Worm (Caenorhabditis elegans): ENCODE results near the gene mltn-7.
A peak's percentile ranks its signal among the peaks of the same experiment; 100 is the strongest.

The mltn-7 gene

ce11 chrV:333713-334112, 36.4 kb upstream of the mltn-7 start:
- peak; percentile 45; the same call in 1 of the 2 replicates for TF ChIP-seq nfyb-1 (GFP tag; IDR thresholded peaks at IDR 0.05)
- peak; percentile 81 for TF ChIP-seq ets-4 (GFP tag; optimal IDR thresholded peaks at IDR 0.05)
- TF ChIP-seq snpc-1.1 (tag; optimal IDR thresholded peaks at IDR 0.05; ENCODE audit: insufficient read depth) = no peak
- TF ChIP-seq pha-4 (tag; optimal IDR thresholded peaks at IDR 0.05) = peak; percentile 30
- TF ChIP-seq atf-7 (tag; optimal IDR thresholded peaks at IDR 0.05) = peak; percentile 77
- TF ChIP-seq nhr-80 (tag; optimal IDR thresholded peaks at IDR 0.05) = peak; percentile 89
- TF ChIP-seq egrh-3 (GFP tag; IDR thresholded peaks at IDR 0.05) = no peak
- TF ChIP-seq snpc-4 (GFP tag; optimal IDR thresholded peaks at IDR 0.05) = no peak
- TF ChIP-seq snpc-4 (tag; optimal IDR thresholded peaks at IDR 0.05) = peak; percentile 26 to 86 (median 57)
- peak; percentile 8 for TF ChIP-seq nhr-90 (tag; optimal IDR thresholded peaks at IDR 0.05)
- no peak for TF ChIP-seq Y79H2A.3 (GFP tag; conservative IDR thresholded peaks at IDR 0.05)
- TF ChIP-seq unc-62 (GFP tag; optimal IDR thresholded peaks at IDR 0.05) = peak; percentile 49
- no peak for TF ChIP-seq cebp-1 (GFP tag; IDR thresholded peaks at IDR 0.05)
- TF ChIP-seq cebp-1 (tag; optimal IDR thresholded peaks at IDR 0.05) = peak; percentile 68
- TF ChIP-seq dox-1 (GFP tag; IDR thresholded peaks at IDR 0.05) = peak; percentile 55; the same call in 1 of the 2 replicates

ce11 chrV:336350-336749, 33.8 kb upstream of the mltn-7 start, which contains the start of gene dmd-8:
Gene dmd-8 (minus strand): TSS chrV:336450.
- TF ChIP-seq B0261.1 (tag; optimal IDR thresholded peaks at IDR 0.05) (no peak), ekl-4 (GFP tag; IDR thresholded peaks at IDR 0.05) (no peak), let-526 (GFP tag; IDR thresholded peaks at IDR 0.05) (no peak), mel-28 (tag; optimal IDR thresholded peaks at IDR 0.05; ENCODE audit: borderline replicate concordance) (no peak), T26A5.8 (tag; optimal IDR thresholded peaks at IDR 0.05) (no peak), tbp1 (GFP tag; optimal IDR thresholded peaks at IDR 0.05) (no peak), ceh-79 (tag; optimal IDR thresholded peaks at IDR 0.05) (no peak), F23B12.7 (tag; optimal IDR thresholded peaks at IDR 0.05; ENCODE audit: insufficient read depth) (no peak), F39B2.1 (GFP tag; IDR thresholded peaks at IDR 0.05) (no peak), nhr-90 (tag; optimal IDR thresholded peaks at IDR 0.05) (no peak), dpff-1 (tag; optimal IDR thresholded peaks at IDR 0.05) (no peak), K11D2.4 (GFP tag; IDR thresholded peaks at IDR 0.05) (no peak)

ce11 chrV:342346-342745, 27.8 kb upstream of the mltn-7 start:
- peak; percentile 25 for TF ChIP-seq nhr-80 (tag; optimal IDR thresholded peaks at IDR 0.05)
- TF ChIP-seq lag-1 (GFP tag; IDR thresholded peaks at IDR 0.05) = no peak
- no peak for TF ChIP-seq lin-26 (GFP tag; IDR thresholded peaks at IDR 0.05)
- no peak for TF ChIP-seq hmg-1.2 (GFP tag; IDR thresholded peaks at IDR 0.05)
- TF ChIP-seq snpc-4 (GFP tag; optimal IDR thresholded peaks at IDR 0.05) = no peak
- no peak for TF ChIP-seq snpc-4 (tag; optimal IDR thresholded peaks at IDR 0.05)
- peak; percentile 64 for TF ChIP-seq zfh-2 (GFP tag; conservative IDR thresholded peaks at IDR 0.05)
- TF ChIP-seq bed-2 (GFP tag; IDR thresholded peaks at IDR 0.05) = no peak
- TF ChIP-seq hmg-20 (GFP tag; IDR thresholded peaks at IDR 0.05) = no peak
- TF ChIP-seq ets-4 (GFP tag; optimal IDR thresholded peaks at IDR 0.05) = no peak
- TF ChIP-seq egrh-3 (GFP tag; IDR thresholded peaks at IDR 0.05) = peak; percentile 31; the same call in 1 of the 2 replicates

- TF ChIP-seq tbp1 (GFP tag; optimal IDR thresholded peaks at IDR 0.05) (no peak), hmg-1.2 (GFP tag; IDR thresholded peaks at IDR 0.05) (no peak), D2030.7 (GFP tag; IDR thresholded peaks at IDR 0.05) (no peak), egl-18 (GFP tag; IDR thresholded peaks at IDR 0.05) (0 out of 2 replicates have a peak, but pooled peaks have one; percentile 31), ccch-3 (GFP tag; optimal IDR thresholded peaks at IDR 0.05) (no peak), somi-1 (GFP tag; optimal IDR thresholded peaks at IDR 0.05) (no peak), mcd-1 (GFP tag; IDR thresholded peaks at IDR 0.05) (no peak), nhr-120 (GFP tag; IDR thresholded peaks at IDR 0.05) (no peak)
Observed at ce11 chrV:343128-343527, 27.0 kb upstream of the mltn-7 start, which contains the start of gene wago-10. Gene wago-10 (plus strand): TSS chrV:343428.
